Worm (Caenorhabditis elegans) whole organism, young adult: ENCODE measurements around the gene sipa-1.

Experiments
- D2030.7 ChIP-seq: fragments of 200-800 bp; sonication (Bioruptor generic); IDR thresholded peaks from 2 replicates; pipeline ENCODE4 v1.3.6; 2022; ENCODE audit warnings: missing genetic modification reagents, missing genetic modification characterization, missing compliant biosample characterization
- F10E7.11 ChIP-seq: sonication (generic microtip); optimal IDR thresholded peaks from 2 replicates; lab custom pipeline; 2017; ENCODE audit warnings: mild to moderate bottlenecking, missing genetic modification characterization, moderate library complexity, missing compliant biosample characterization
- F39B2.1 ChIP-seq: fragments of 200-800 bp; sonication (Bioruptor generic); IDR thresholded peaks from 2 replicates; pipeline ENCODE4 v1.3.6; 2022; ENCODE audit warnings: missing genetic modification reagents, missing genetic modification characterization, missing compliant biosample characterization
- K12H6.12 ChIP-seq: fragments of 200-800 bp; sonication (Bioruptor generic); optimal IDR thresholded peaks from 2 replicates; lab custom pipeline; 2018; ENCODE audit warnings: mild to moderate bottlenecking, missing genetic modification characterization, missing compliant biosample characterization
- Y67H2A.10 ChIP-seq: fragments of 200-800 bp; sonication (Bioruptor generic); conservative IDR thresholded peaks from 2 replicates; pipeline ENCODE4 v1.3.6; 2022; ENCODE audit warnings: missing genetic modification reagents, missing genetic modification characterization, missing compliant biosample characterization
- Y95B8A.8 ChIP-seq: fragments of 200-800 bp; sonication (Bioruptor generic); IDR thresholded peaks from 2 replicates; pipeline ENCODE4 v1.3.6; 2022; ENCODE audit warnings: missing genetic modification reagents, missing genetic modification characterization, missing compliant biosample characterization
- ZK185.1 ChIP-seq: sonication (generic microtip); optimal IDR thresholded peaks from 2 replicates; lab custom pipeline; 2016; ENCODE audit warnings: mild to moderate bottlenecking, missing genetic modification characterization, missing compliant biosample characterization; ENCODE audit not compliant: poor library complexity, severe bottlenecking
- aptf-3 ChIP-seq: fragments of 200-800 bp; sonication (Bioruptor generic); IDR thresholded peaks from 2 replicates; pipeline ENCODE4 v1.3.6; 2022; ENCODE audit warnings: missing genetic modification characterization, missing compliant biosample characterization
- atf-7 ChIP-seq: sonication (generic microtip); optimal IDR thresholded peaks from 2 replicates; lab custom pipeline; 2017; ENCODE audit warnings: mild to moderate bottlenecking, missing genetic modification characterization, missing compliant biosample characterization
- attf-6 ChIP-seq: fragments of 200-800 bp; sonication (Bioruptor generic); IDR thresholded peaks from 2 replicates; pipeline ENCODE4 v1.3.6; 2022; ENCODE audit warnings: missing genetic modification reagents, missing genetic modification characterization, missing compliant biosample characterization
- cebp-1 ChIP-seq, 2 experiments: fragments of 200-800 bp in 1 of 2; sonication (Bioruptor generic) in 1 of 2; sonication (generic microtip) in 1 of 2; IDR thresholded peaks in 1 of 2; optimal IDR thresholded peaks in 1 of 2; 2 replicates each; pipeline versions ENCODE4 v1.3.6 to Lab custom; 2017 to 2022; ENCODE audit warnings: missing compliant biosample characterization in 2 of 2, missing genetic modification characterization in 2 of 2, mild to moderate bottlenecking in 1 of 2, missing genetic modification reagents in 1 of 2, moderate library complexity in 1 of 2
- cebp-2 ChIP-seq: fragments of 200-800 bp; sonication (Bioruptor generic); IDR thresholded peaks from 2 replicates; pipeline ENCODE4 v1.3.6; 2022; ENCODE audit warnings: missing genetic modification characterization, missing compliant biosample characterization
- ceh-79 ChIP-seq: sonication (generic microtip); optimal IDR thresholded peaks from 2 replicates; lab custom pipeline; 2017; ENCODE audit warnings: mild to moderate bottlenecking, missing genetic modification characterization, missing compliant biosample characterization
- chd-7 ChIP-seq: sonication (generic microtip); optimal IDR thresholded peaks from 2 replicates; lab custom pipeline; 2016; ENCODE audit warnings: mild to moderate bottlenecking, missing genetic modification characterization, moderate library complexity, missing compliant biosample characterization
- die-1 ChIP-seq: sonication (generic microtip); optimal IDR thresholded peaks from 2 replicates; lab custom pipeline; 2016; ENCODE audit warnings: missing genotype, mild to moderate bottlenecking, missing genetic modification characterization, missing compliant biosample characterization
- ekl-4 ChIP-seq: fragments of 200-800 bp; sonication (Bioruptor generic); IDR thresholded peaks from 2 replicates; pipeline ENCODE4 v1.3.6; 2022; ENCODE audit warnings: missing genetic modification reagents, missing genetic modification characterization, missing compliant biosample characterization
- gei-17 ChIP-seq: fragments of 200-800 bp; sonication (Bioruptor generic); optimal IDR thresholded peaks from 2 replicates; lab custom pipeline; 2018; ENCODE audit warnings: mild to moderate bottlenecking, missing genetic modification characterization, missing compliant biosample characterization
- him-1 ChIP-seq: sonication (generic microtip); optimal IDR thresholded peaks from 2 replicates; lab custom pipeline; 2016; ENCODE audit warnings: missing genotype, missing genetic modification reagents, missing genetic modification characterization, missing compliant biosample characterization
- lsy-27 ChIP-seq: sonication (generic microtip); optimal IDR thresholded peaks from 2 replicates; lab custom pipeline; 2017; ENCODE audit warnings: missing genetic modification characterization, mild to moderate bottlenecking, missing compliant biosample characterization, antibody characterized with exemption, missing genotype, borderline replicate concordance; ENCODE audit not compliant: insufficient read depth
- madf-3 ChIP-seq: fragments of 200-800 bp; sonication (Bioruptor generic); IDR thresholded peaks from 2 replicates; pipeline ENCODE4 v1.3.6; 2022; ENCODE audit warnings: missing genetic modification reagents, missing genetic modification characterization, missing compliant biosample characterization
- mcd-1 ChIP-seq: fragments of 200-800 bp; sonication (Bioruptor generic); IDR thresholded peaks from 2 replicates; pipeline ENCODE4 v1.3.6; 2022; ENCODE audit warnings: missing genetic modification reagents, missing genetic modification characterization, missing compliant biosample characterization
- nfyb-1 ChIP-seq: fragments of 200-800 bp; sonication (Bioruptor generic); IDR thresholded peaks from 2 replicates; pipeline ENCODE4 v1.3.6; 2022; ENCODE audit warnings: missing genetic modification reagents, missing genetic modification characterization, missing compliant biosample characterization
- nhr-179 ChIP-seq: sonication (generic microtip); optimal IDR thresholded peaks from 2 replicates; lab custom pipeline; 2016; ENCODE audit warnings: mild to moderate bottlenecking, missing genetic modification characterization, missing compliant biosample characterization
- rcor-1 ChIP-seq: fragments of 200-800 bp; sonication (Bioruptor generic); IDR thresholded peaks from 2 replicates; pipeline ENCODE4 v1.3.6; 2022; ENCODE audit warnings: missing genetic modification reagents, missing genetic modification characterization, missing compliant biosample characterization
- rpc-1 ChIP-seq, 2 experiments: fragments of 150-350 bp in 1 of 2; sonication (generic microtip) in 1 of 2; optimal IDR thresholded peaks; 2 replicates each; lab custom pipeline; 2014 to 2018; ENCODE audit warnings: missing biosample characterization in 1 of 2, missing genetic modification characterization in 1 of 2, missing genetic modification reagents in 1 of 2, missing genotype in 1 of 2
- snpc-1.1 ChIP-seq: sonication (generic microtip); optimal IDR thresholded peaks from 2 replicates; lab custom pipeline; 2017; ENCODE audit warnings: missing genetic modification characterization, mild to moderate bottlenecking, missing compliant biosample characterization, antibody characterized with exemption, moderate library complexity, missing genotype, missing genetic modification reagents; ENCODE audit not compliant: insufficient read depth
- somi-1 ChIP-seq: fragments of 200-800 bp; sonication (Bioruptor generic); optimal IDR thresholded peaks from 2 replicates; lab custom pipeline; 2018; ENCODE audit warnings: mild to moderate bottlenecking, missing genetic modification characterization, missing compliant biosample characterization
- tbx-9 ChIP-seq: sonication (generic microtip); optimal IDR thresholded peaks from 2 replicates; lab custom pipeline; 2016; ENCODE audit warnings: borderline replicate concordance, missing genetic modification characterization, inconsistent platforms, missing compliant biosample characterization
- zfh-2 ChIP-seq: fragments of 200-800 bp; sonication (Bioruptor generic); conservative IDR thresholded peaks from 2 replicates; pipeline ENCODE4 v1.3.6; 2022; ENCODE audit warnings: missing genetic modification reagents, missing genetic modification characterization, missing compliant biosample characterization
- ztf-18 ChIP-seq: sonication (generic microtip); optimal IDR thresholded peaks from 2 replicates; lab custom pipeline; 2016; ENCODE audit warnings: missing genotype, mild to moderate bottlenecking, missing genetic modification characterization, missing compliant biosample characterization
- ztf-25 ChIP-seq: fragments of 200-800 bp; sonication (Bioruptor generic); IDR thresholded peaks from 2 replicates; pipeline ENCODE4 v1.3.6; 2022; ENCODE audit warnings: missing genetic modification reagents, missing genetic modification characterization, missing compliant biosample characterization
- ztf-6 ChIP-seq: fragments of 200-800 bp; sonication (Bioruptor generic); IDR thresholded peaks from 2 replicates; pipeline ENCODE4 v1.3.6; 2022; ENCODE audit warnings: missing genetic modification reagents, missing genetic modification characterization, missing compliant biosample characterization

The sipa-1 gene

ce11 chrV:11637191-11637590 is at the start of gene sipa-1:
Gene sipa-1 (minus strand): TSS chrV:11637291.
- 0 out of 2 replicates have a peak, but pooled peaks have one; percentile 1 for TF ChIP-seq zfh-2 (GFP tag; lab: Robert Waterston, UW)
- no peak for TF ChIP-seq snpc-1.1 (tag; lab: Kevin White, UChicago)
- TF ChIP-seq F39B2.1 (GFP tag; lab: Robert Waterston, UW): no peak
- no peak for TF ChIP-seq aptf-3 (GFP tag; lab: Robert Waterston, UW)
- no peak for TF ChIP-seq F10E7.11 (tag; lab: Kevin White, UChicago)

ce11 chrV:11686877-11687276 is 49.8 kb upstream of the sipa-1 start, which contains the start of gene W05E10.2:
Gene W05E10.2 (plus strand): TSS chrV:11687177.
- no peak for TF ChIP-seq gei-17 (GFP tag; lab: Kevin White, UChicago)

- TF ChIP-seq somi-1 (GFP tag; lab: Kevin White, UChicago): no peak
- TF ChIP-seq cebp-1 (GFP tag; IDR thresholded peaks at IDR 0.05; lab: Robert Waterston, UW): no peak
- TF ChIP-seq cebp-1 (tag; optimal IDR thresholded peaks at IDR 0.05; lab: Kevin White, UChicago): peak; percentile 8
Observed at ce11 chrV:11682858-11683257, 45.8 kb upstream of the sipa-1 start.

- TF ChIP-seq mcd-1 (GFP tag; lab: Robert Waterston, UW) (no peak), Y67H2A.10 (no peak), him-1 (no peak), ztf-25 (GFP tag; lab: Robert Waterston, UW) (no peak), ZK185.1 (no peak), die-1 (tag; lab: Kevin White, UChicago) (no peak), somi-1 (GFP tag; lab: Kevin White, UChicago) (no peak), lsy-27 (tag; lab: Kevin White, UChicago) (no peak)
Observed at ce11 chrV:11680519-11681203, 43.6 kb upstream of the sipa-1 start.

ce11 chrV:11677494-11677893 is 40.4 kb upstream of the sipa-1 start:
- TF ChIP-seq nhr-179 (tag; lab: Kevin White, UChicago) (no peak), chd-7 (tag; lab: Kevin White, UChicago) (no peak), ceh-79 (tag; lab: Kevin White, UChicago) (no peak)

DNA sequence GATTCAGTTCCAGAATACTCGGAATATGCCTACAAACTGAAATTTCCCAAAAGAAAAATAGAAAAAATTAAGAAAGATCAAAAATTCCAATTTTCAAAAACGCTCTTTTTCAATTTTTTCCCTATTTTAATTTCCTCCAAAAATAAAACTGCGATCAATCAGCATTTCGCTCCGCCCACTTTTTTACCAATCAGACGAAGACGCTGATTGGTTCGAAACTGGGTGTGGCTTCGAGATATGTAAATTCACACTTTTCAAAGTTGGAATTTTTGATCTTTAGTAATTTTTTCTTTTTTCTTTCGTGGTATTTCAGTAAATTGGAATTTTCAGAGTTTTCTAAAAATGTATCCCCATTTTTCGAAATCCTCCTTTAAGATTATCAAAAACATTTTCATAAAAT is 39.9 kb upstream of the sipa-1 start:
- TF ChIP-seq somi-1 (GFP tag; lab: Kevin White, UChicago) (no peak), ekl-4 (GFP tag; lab: Robert Waterston, UW) (no peak), D2030.7 (no peak), him-1 (no peak), attf-6 (GFP tag; lab: Robert Waterston, UW) (no peak), mcd-1 (GFP tag; lab: Robert Waterston, UW) (no peak), nfyb-1 (no peak), ztf-18 (tag; lab: Kevin White, UChicago) (no peak), rcor-1 (GFP tag; lab: Robert Waterston, UW) (no peak), tbx-9 (tag; lab: Kevin White, UChicago) (no peak), K12H6.12 (tag; lab: Kevin White, UChicago) (no peak), Y95B8A.8 (no peak), cebp-2 (GFP tag; lab: Robert Waterston, UW) (no peak), ztf-6 (GFP tag; lab: Robert Waterston, UW) (no peak), madf-3 (GFP tag; lab: Robert Waterston, UW) (no peak), snpc-1.1 (tag; lab: Kevin White, UChicago) (no peak), atf-7 (no peak), rpc-1 (optimal IDR thresholded peaks at IDR 0.05; lab: Kevin White, UChicago) (no peak), rpc-1 (tag; optimal IDR thresholded peaks at IDR 0.05; lab: Kevin White, UChicago) (no peak)
